Worm (Caenorhabditis elegans): ENCODE measurements around the gene srh-237.

DNA sequence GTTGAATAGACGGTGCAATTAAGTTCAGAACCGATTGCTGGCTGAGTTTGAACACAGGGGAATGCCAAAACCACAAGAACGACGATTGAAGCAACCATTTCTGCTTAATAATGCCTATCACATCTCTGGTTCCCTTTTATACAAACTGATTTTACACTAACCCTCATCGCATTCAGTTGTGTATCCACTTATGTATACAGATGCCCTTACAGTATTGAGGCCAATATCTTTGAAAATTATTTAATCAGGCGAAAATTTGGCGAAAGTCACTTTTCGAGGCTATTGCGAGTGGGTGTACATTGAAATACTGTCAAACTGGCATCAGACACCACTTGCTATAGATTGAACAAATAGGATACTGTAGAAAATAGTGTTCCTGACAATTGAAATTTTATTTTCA, 8.5 kb downstream of the srh-237 start, which contains the start of the genes ZK218.3 and ZK218.4:
- no peak for TF ChIP-seq dao-5 (tag; optimal IDR thresholded peaks at IDR 0.05)
- no peak for TF ChIP-seq W03F9.2 (tag; optimal IDR thresholded peaks at IDR 0.05)
- TF ChIP-seq him-1 (tag; optimal IDR thresholded peaks at IDR 0.05), result no peak

All from whole organism, L4/young adult.